Worm (Caenorhabditis elegans): ENCODE data around the gene mpst-1.

ce11 chrV:11782809-11783440 lies 43.9 kb downstream of the mpst-1 start, which contains the start of gene F55A11.11:
- TF ChIP-seq W03F9.2 (tag; optimal IDR thresholded peaks at IDR 0.05) (peak; percentile 78), him-1 (tag; optimal IDR thresholded peaks at IDR 0.05) (peak; percentile 72), dao-5 (tag; optimal IDR thresholded peaks at IDR 0.05) (peak; percentile 82)

Measured in whole organism, L4/young adult.